Fruit fly (Drosophila melanogaster) ovary, adult (tissue): ENCODE results near the gene RpL26.

Experiments used
- CG17801 ChIP-seq: fragments of 200-800 bp; optimal IDR thresholded peaks from 2 replicates; lab custom pipeline; 2019; ENCODE audit warnings: missing biosample characterization, mild to moderate bottlenecking, missing genetic modification characterization, moderate library complexity; ENCODE audit not compliant: partially characterized antibody

The RpL26 gene

dm6 chr3L:18890283-18891175 is 8.1 kb upstream of the RpL26 start, which contains the start of gene CG3961:
Gene CG3961 (minus strand): TSS chr3L:18890483.
- peak; percentile 96 for TF ChIP-seq CG17801 (GFP tag; lab: Kevin White, UChicago)

- no peak for TF ChIP-seq CG17801 (GFP tag; lab: Kevin White, UChicago)
These were observed 6.7 kb upstream of the RpL26 start, which contains the start of gene NijB for dm6 chr3L:18891986-18892385. Gene NijB (plus strand): TSS chr3L:18892383.

dm6 chr3L:18895079-18895478 is 3.6 kb upstream of the RpL26 start:
- TF ChIP-seq CG17801 (GFP tag; lab: Kevin White, UChicago): peak; percentile 15

- TF ChIP-seq CG17801 (GFP tag; lab: Kevin White, UChicago): no peak
These were observed 2.3 kb upstream of the RpL26 start for dm6 chr3L:18896297-18896863.

dm6 chr3L:18897459-18898085 is 1.1 kb upstream of the RpL26 start:
- peak; percentile 3 for TF ChIP-seq CG17801 (GFP tag; lab: Kevin White, UChicago)

dm6 chr3L:18898086-18898470 is 597 bp upstream of the RpL26 start, which contains the start of gene CG3902:
Gene CG3902 (minus strand): TSS chr3L:18898293.
- peak; percentile 51 for TF ChIP-seq CG17801 (GFP tag; lab: Kevin White, UChicago)

dm6 chr3L:18901411-18901810 is 2.7 kb downstream of the RpL26 start, which contains the start of the genes arx and CG6843:
Gene arx (minus strand): TSS chr3L:18901554.
Gene CG6843 (plus strand): TSS chr3L:18901594.
- no peak for TF ChIP-seq CG17801 (GFP tag; lab: Kevin White, UChicago)

- TF ChIP-seq CG17801 (GFP tag; lab: Kevin White, UChicago): no peak
These were observed 6.3 kb downstream of the RpL26 start, which contains the start of the genes CSN1b and Prp6 for dm6 chr3L:18904772-18905601. Gene CSN1b (minus strand): TSS chr3L:18904930. Gene Prp6 (plus strand): TSS chr3L:18905372.

dm6 chr3L:18911082-18911481 is 12.4 kb downstream of the RpL26 start, which contains the start of gene Ir75d:
Gene Ir75d (minus strand): TSS chr3L:18911182.
- no peak for TF ChIP-seq CG17801 (GFP tag; lab: Kevin White, UChicago)

- no peak for TF ChIP-seq CG17801 (GFP tag; lab: Kevin White, UChicago)
These were observed 15.5 kb downstream of the RpL26 start, which contains the start of gene COX6AL2 for dm6 chr3L:18914100-18914683. Gene COX6AL2 (minus strand): TSS chr3L:18914150.

- no peak for TF ChIP-seq CG17801 (GFP tag; lab: Kevin White, UChicago)
These were observed 17.8 kb downstream of the RpL26 start for dm6 chr3L:18916466-18916865.

dm6 chr3L:18917281-18917680 is 18.6 kb downstream of the RpL26 start, which contains the start of gene CG6839:
Gene CG6839 (plus strand): TSS chr3L:18917581.
- TF ChIP-seq CG17801 (GFP tag; lab: Kevin White, UChicago): no peak

dm6 chr3L:18920219-18920618 is 21.5 kb downstream of the RpL26 start, which contains the start of gene CG18223:
Gene CG18223 (minus strand): TSS chr3L:18920319.
- TF ChIP-seq CG17801 (GFP tag; lab: Kevin White, UChicago): no peak
